Worm (Caenorhabditis elegans): Measurements from ENCODE around the gene nhr-124.

Gene nhr-124

DNA sequence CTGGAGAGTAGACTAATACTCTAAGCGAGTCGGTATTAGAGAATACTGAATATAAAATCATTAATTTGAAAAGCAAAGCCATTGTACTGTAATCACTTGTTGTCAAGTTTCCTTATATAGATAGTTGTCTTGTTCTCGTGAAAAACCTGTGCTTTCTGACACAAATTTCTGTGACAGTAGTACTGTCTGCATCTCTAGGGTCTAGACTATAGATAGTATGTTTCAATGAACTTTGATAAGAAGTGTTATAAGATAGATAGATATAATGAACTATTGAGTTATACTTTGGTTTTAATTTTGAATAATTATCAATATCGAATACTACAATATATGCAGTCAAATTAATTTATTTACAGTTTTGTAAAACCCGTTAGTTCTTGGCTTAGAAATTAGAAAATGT is 42.1 kb downstream of the nhr-124 start, which contains the start of gene ugt-32:
Gene ugt-32 (minus strand): TSS at position 82 of the 400 bp plus-strand sequence.
- TF ChIP-seq unc-62 (GFP tag; optimal IDR thresholded peaks at IDR 0.05) = no peak

DNA sequence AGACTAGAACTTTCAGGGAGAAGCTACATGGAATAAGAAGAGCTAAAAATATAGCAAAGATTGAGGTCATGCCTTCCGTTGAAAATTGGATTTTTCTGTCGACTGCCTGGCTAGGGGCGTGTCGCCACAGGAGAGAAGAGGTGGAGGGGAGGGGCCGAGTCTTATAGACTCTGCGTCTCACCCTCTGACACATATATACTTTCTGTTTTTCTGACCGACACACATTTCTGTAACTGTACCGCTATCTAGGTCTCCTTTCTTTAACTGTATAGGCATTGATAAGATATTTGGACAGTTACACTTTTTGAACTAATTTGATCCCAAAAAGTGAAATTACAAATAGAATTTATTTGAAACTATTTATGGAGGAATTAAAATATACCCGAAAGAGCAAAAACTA is 44.5 kb downstream of the nhr-124 start:
- TF ChIP-seq unc-62 (GFP tag; optimal IDR thresholded peaks at IDR 0.05) = no peak

DNA sequence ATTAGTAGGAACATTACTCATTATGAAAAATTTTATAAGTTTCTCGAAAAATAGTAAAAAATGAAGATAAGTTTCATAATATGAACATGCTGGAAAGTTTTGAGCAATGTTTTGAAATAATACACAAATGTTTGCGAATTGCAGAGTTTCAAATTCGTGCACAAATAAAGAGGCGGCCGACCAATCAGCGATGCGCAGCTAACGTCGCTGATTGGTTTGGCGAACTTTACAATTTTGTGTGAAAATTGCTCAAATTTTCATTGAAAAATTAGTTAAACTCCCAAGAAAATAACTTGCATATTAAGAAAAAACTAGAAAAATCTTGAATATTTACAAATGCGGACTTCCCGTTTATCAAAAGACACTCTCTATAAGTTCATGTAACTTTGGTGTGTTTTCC is 53.3 kb downstream of the nhr-124 start:
- no peak for TF ChIP-seq unc-62 (GFP tag; optimal IDR thresholded peaks at IDR 0.05)

DNA sequence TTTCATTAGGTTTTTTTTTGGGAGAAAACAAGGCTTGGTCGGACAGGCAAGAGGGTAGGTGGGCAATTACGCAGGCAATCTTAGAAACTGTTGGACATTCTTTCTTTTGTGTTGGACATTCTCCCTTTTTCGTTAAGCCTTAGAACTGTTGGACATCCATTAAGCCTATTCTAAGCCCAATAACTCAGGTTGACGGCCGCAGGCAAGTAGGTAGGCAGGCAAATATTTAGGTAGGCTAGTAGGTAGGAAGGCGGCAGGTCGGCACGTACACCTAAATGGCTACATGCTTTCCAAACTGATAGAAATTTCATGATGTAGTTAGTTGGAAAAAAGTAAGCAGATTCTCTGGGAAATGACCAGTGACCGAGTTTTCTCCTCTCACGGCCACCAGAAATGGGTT is 53.9 kb downstream of the nhr-124 start:
- no peak for TF ChIP-seq unc-62 (GFP tag; optimal IDR thresholded peaks at IDR 0.05)

DNA sequence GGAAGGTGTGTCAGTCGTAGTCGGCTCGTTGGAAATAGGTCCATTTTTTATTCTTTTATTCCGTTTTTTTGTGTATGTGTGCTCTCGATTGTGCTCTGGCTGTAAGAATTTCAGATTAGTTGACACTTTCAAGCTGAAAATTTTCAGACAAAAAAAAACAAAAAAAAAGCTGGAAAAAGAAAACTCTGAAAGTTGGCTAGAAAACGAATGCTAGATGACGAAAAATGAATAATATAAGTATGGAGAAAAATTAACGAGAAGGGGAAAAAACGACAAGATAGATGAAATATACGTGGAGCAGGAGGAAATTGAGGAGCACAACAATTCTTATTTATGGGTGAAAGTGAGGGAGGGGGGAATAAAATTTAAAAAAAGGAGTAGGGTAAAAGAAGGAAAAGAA is 54.4 kb downstream of the nhr-124 start, which contains the start of gene H10D18.5:
Gene H10D18.5 (minus strand): TSS at position 101 of the 400 bp plus-strand sequence.
- TF ChIP-seq unc-62 (GFP tag; optimal IDR thresholded peaks at IDR 0.05) = no peak
